Worm (Caenorhabditis elegans) whole organism, L4 larva: ENCODE measurements around the gene T25B9.12.

ENCODE experiments used
- aha-1 ChIP-seq: fragments of 150-350 bp; peaks from one replicate; lab custom pipeline; 2014; ENCODE audit warnings: missing biosample characterization, missing genetic modification characterization
- fos-1 ChIP-seq: fragments of 150-350 bp; optimal IDR thresholded peaks from 2 replicates; lab custom pipeline; 2014; ENCODE audit warnings: missing biosample characterization, missing genetic modification characterization

DNA sequence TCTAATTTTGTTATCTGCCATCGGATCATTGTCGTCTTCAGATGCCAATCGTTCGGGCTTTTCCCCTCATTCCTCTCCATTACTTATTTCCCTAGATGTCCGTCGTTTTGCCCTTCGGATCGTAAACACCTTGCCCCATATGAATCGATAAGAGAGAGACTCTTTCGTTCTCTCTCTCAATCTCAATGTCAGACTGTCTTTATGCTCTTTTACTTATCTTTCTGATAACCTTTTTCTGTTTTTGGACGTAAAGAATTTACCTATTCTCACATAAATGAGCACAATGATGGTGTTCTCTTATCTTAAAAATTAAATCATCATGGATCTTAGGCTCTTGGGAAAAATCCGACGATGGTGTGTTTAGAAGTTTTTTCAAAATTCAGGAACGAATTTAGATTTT lies 31.6 kb downstream of the T25B9.12 start:
- TF ChIP-seq aha-1 (tag; lab: Kevin White, UChicago) (peak; percentile 89), fos-1 (tag; lab: Kevin White, UChicago) (no peak)
